Worm (Caenorhabditis elegans) whole organism, young adult: ENCODE data around the gene F20D12.7.

Experiments
- B0019.2 ChIP-seq: fragments of 200-800 bp; sonication (Bioruptor generic); conservative IDR thresholded peaks from 2 replicates; pipeline ENCODE4 v1.3.6; 2022; ENCODE audit warnings: missing genetic modification reagents, missing genetic modification characterization, missing compliant biosample characterization
- C06A6.2 ChIP-seq: fragments of 200-800 bp; sonication (Bioruptor generic); conservative IDR thresholded peaks from 2 replicates; pipeline ENCODE4 v1.3.6; 2022; ENCODE audit warnings: missing genetic modification characterization, missing compliant biosample characterization
- C17E4.6 ChIP-seq: fragments of 200-800 bp; sonication (Bioruptor generic); IDR thresholded peaks from 2 replicates; pipeline ENCODE4 v1.3.6; 2022; ENCODE audit warnings: missing genetic modification reagents, missing genetic modification characterization, missing compliant biosample characterization
- D2030.7 ChIP-seq: fragments of 200-800 bp; sonication (Bioruptor generic); IDR thresholded peaks from 2 replicates; pipeline ENCODE4 v1.3.6; 2022; ENCODE audit warnings: missing genetic modification reagents, missing genetic modification characterization, missing compliant biosample characterization
- T26A5.8 ChIP-seq: sonication (generic microtip); optimal IDR thresholded peaks from 2 replicates; lab custom pipeline; 2016; ENCODE audit warnings: missing genetic modification characterization, missing compliant biosample characterization
- Y95B8A.8 ChIP-seq: fragments of 200-800 bp; sonication (Bioruptor generic); IDR thresholded peaks from 2 replicates; pipeline ENCODE4 v1.3.6; 2022; ENCODE audit warnings: missing genetic modification reagents, missing genetic modification characterization, missing compliant biosample characterization
- aptf-2 ChIP-seq: fragments of 200-800 bp; sonication (Bioruptor generic); conservative IDR thresholded peaks from 2 replicates; pipeline ENCODE4 v1.3.6; 2022; ENCODE audit warnings: missing genetic modification reagents, missing genetic modification characterization, missing compliant biosample characterization
- aptf-3 ChIP-seq: fragments of 200-800 bp; sonication (Bioruptor generic); IDR thresholded peaks from 2 replicates; pipeline ENCODE4 v1.3.6; 2022; ENCODE audit warnings: missing genetic modification characterization, missing compliant biosample characterization
- attf-3 ChIP-seq: fragments of 200-800 bp; sonication (Bioruptor generic); conservative IDR thresholded peaks from 2 replicates; pipeline ENCODE4 v1.3.6; 2022; ENCODE audit warnings: missing genetic modification reagents, missing genetic modification characterization, missing compliant biosample characterization
- ccch-3 ChIP-seq: fragments of 200-800 bp; sonication (Bioruptor generic); optimal IDR thresholded peaks from 2 replicates; lab custom pipeline; 2018; ENCODE audit warnings: mild to moderate bottlenecking, missing genetic modification characterization, missing compliant biosample characterization
- cebp-2 ChIP-seq: fragments of 200-800 bp; sonication (Bioruptor generic); IDR thresholded peaks from 2 replicates; pipeline ENCODE4 v1.3.6; 2022; ENCODE audit warnings: missing genetic modification characterization, missing compliant biosample characterization
- ceh-100 ChIP-seq: fragments of 200-800 bp; sonication (Bioruptor generic); IDR thresholded peaks from 2 replicates; pipeline ENCODE4 v1.3.6; 2022; ENCODE audit warnings: missing genetic modification reagents, missing genetic modification characterization, missing compliant biosample characterization
- ceh-40 ChIP-seq: fragments of 200-800 bp; sonication (Bioruptor generic); IDR thresholded peaks from 2 replicates; pipeline ENCODE4 v1.3.6; 2022; ENCODE audit warnings: missing genetic modification characterization, missing compliant biosample characterization
- ceh-79 ChIP-seq: sonication (generic microtip); optimal IDR thresholded peaks from 2 replicates; lab custom pipeline; 2017; ENCODE audit warnings: mild to moderate bottlenecking, missing genetic modification characterization, missing compliant biosample characterization
- chd-7 ChIP-seq: sonication (generic microtip); optimal IDR thresholded peaks from 2 replicates; lab custom pipeline; 2016; ENCODE audit warnings: mild to moderate bottlenecking, missing genetic modification characterization, moderate library complexity, missing compliant biosample characterization
- dpl-1 ChIP-seq: fragments of 150-350 bp; optimal IDR thresholded peaks from 2 replicates; lab custom pipeline; 2014; ENCODE audit warnings: missing biosample characterization, missing genetic modification reagents, missing genetic modification characterization
- egl-18 ChIP-seq: fragments of 200-800 bp; sonication (Bioruptor generic); IDR thresholded peaks from 2 replicates; pipeline ENCODE4 v1.3.6; 2022; ENCODE audit warnings: missing genetic modification reagents, missing genetic modification characterization, missing compliant biosample characterization
- egl-44 ChIP-seq: fragments of 200-800 bp; sonication (Bioruptor generic); IDR thresholded peaks from 2 replicates; pipeline ENCODE4 v1.3.6; 2022; ENCODE audit warnings: missing genetic modification reagents, missing genetic modification characterization, missing compliant biosample characterization
- egrh-3 ChIP-seq: fragments of 200-800 bp; sonication (Bioruptor generic); IDR thresholded peaks from 2 replicates; pipeline ENCODE4 v1.3.6; 2022; ENCODE audit warnings: missing genetic modification reagents, missing genetic modification characterization, missing compliant biosample characterization
- hlh-26 ChIP-seq: fragments of 200-800 bp; sonication (Bioruptor generic); conservative IDR thresholded peaks from 2 replicates; pipeline ENCODE4 v1.3.6; 2022; ENCODE audit warnings: missing genetic modification reagents, missing genetic modification characterization, missing compliant biosample characterization
- hmg-1.2 ChIP-seq: fragments of 200-800 bp; sonication (Bioruptor generic); IDR thresholded peaks from 2 replicates; pipeline ENCODE4 v1.3.6; 2022; ENCODE audit warnings: missing genetic modification reagents, missing genetic modification characterization, missing compliant biosample characterization
- hrde-1 ChIP-seq: sonication (generic microtip); optimal IDR thresholded peaks from 2 replicates; lab custom pipeline; 2016; ENCODE audit warnings: missing genetic modification characterization, mild to moderate bottlenecking, missing compliant biosample characterization, moderate library complexity, missing genotype, missing genetic modification reagents, borderline replicate concordance
- lag-1 ChIP-seq: fragments of 200-800 bp; sonication (Bioruptor generic); IDR thresholded peaks from 2 replicates; pipeline ENCODE4 v1.3.6; 2022; ENCODE audit warnings: missing genetic modification reagents, missing genetic modification characterization, missing compliant biosample characterization
- lin-26 ChIP-seq: fragments of 200-800 bp; sonication (Bioruptor generic); IDR thresholded peaks from 2 replicates; pipeline ENCODE4 v1.3.6; 2022; ENCODE audit warnings: missing genetic modification reagents, missing genetic modification characterization, missing compliant biosample characterization
- lin-40 ChIP-seq: sonication (generic microtip); optimal IDR thresholded peaks from 2 replicates; lab custom pipeline; 2016; ENCODE audit warnings: missing genetic modification characterization, mild to moderate bottlenecking, missing compliant biosample characterization, missing genotype, missing genetic modification reagents
- lin-54 ChIP-seq: fragments of 200-800 bp; sonication (Bioruptor generic); optimal IDR thresholded peaks from 2 replicates; lab custom pipeline; 2018; ENCODE audit warnings: mild to moderate bottlenecking, missing genetic modification characterization, missing compliant biosample characterization
- lir-1 ChIP-seq: fragments of 200-800 bp; sonication (Bioruptor generic); conservative IDR thresholded peaks from 2 replicates; pipeline ENCODE4 v1.3.6; 2022; ENCODE audit warnings: missing genetic modification reagents, missing genetic modification characterization, missing compliant biosample characterization
- lsl-1 ChIP-seq: fragments of 200-800 bp; sonication (Bioruptor generic); optimal IDR thresholded peaks from 2 replicates; lab custom pipeline; 2018; ENCODE audit warnings: mild to moderate bottlenecking, missing genetic modification characterization, moderate library complexity, missing compliant biosample characterization
- lsy-27 ChIP-seq: sonication (generic microtip); optimal IDR thresholded peaks from 2 replicates; lab custom pipeline; 2017; ENCODE audit warnings: missing genetic modification characterization, mild to moderate bottlenecking, missing compliant biosample characterization, antibody characterized with exemption, missing genotype, borderline replicate concordance; ENCODE audit not compliant: insufficient read depth
- madf-6 ChIP-seq: fragments of 200-800 bp; sonication (Bioruptor generic); IDR thresholded peaks from 2 replicates; pipeline ENCODE4 v1.3.6; 2022; ENCODE audit warnings: missing genetic modification reagents, missing genetic modification characterization, missing compliant biosample characterization
- mel-28 ChIP-seq: sonication (generic microtip); optimal IDR thresholded peaks from 2 replicates; lab custom pipeline; 2016; ENCODE audit warnings: borderline replicate concordance, mild to moderate bottlenecking, missing genetic modification characterization, missing compliant biosample characterization
- nfya-1 ChIP-seq: sonication (generic microtip); optimal IDR thresholded peaks from 2 replicates; lab custom pipeline; 2017; ENCODE audit warnings: antibody characterized with exemption, missing compliant biosample characterization, missing genetic modification characterization, borderline replicate concordance; ENCODE audit not compliant: insufficient read depth
- nhr-120 ChIP-seq: fragments of 200-800 bp; sonication (Bioruptor generic); IDR thresholded peaks from 2 replicates; pipeline ENCODE4 v1.3.6; 2022; ENCODE audit warnings: missing genetic modification characterization, missing compliant biosample characterization
- nhr-179 ChIP-seq: sonication (generic microtip); optimal IDR thresholded peaks from 2 replicates; lab custom pipeline; 2016; ENCODE audit warnings: mild to moderate bottlenecking, missing genetic modification characterization, missing compliant biosample characterization
- nhr-80 ChIP-seq: sonication (generic microtip); optimal IDR thresholded peaks from 2 replicates; lab custom pipeline; 2016; ENCODE audit warnings: missing genetic modification characterization, missing compliant biosample characterization
- pbrm-1 ChIP-seq: fragments of 200-800 bp; sonication (Bioruptor generic); IDR thresholded peaks from 2 replicates; pipeline ENCODE4 v1.3.6; 2022; ENCODE audit warnings: missing genetic modification reagents, missing genetic modification characterization, missing compliant biosample characterization
- rcor-1 ChIP-seq: fragments of 200-800 bp; sonication (Bioruptor generic); IDR thresholded peaks from 2 replicates; pipeline ENCODE4 v1.3.6; 2022; ENCODE audit warnings: missing genetic modification reagents, missing genetic modification characterization, missing compliant biosample characterization
- repo-1 ChIP-seq: sonication (generic microtip); optimal IDR thresholded peaks from 2 replicates; lab custom pipeline; 2017; ENCODE audit warnings: mild to moderate bottlenecking, missing genetic modification characterization, missing compliant biosample characterization
- sdz-38 ChIP-seq: sonication (generic microtip); optimal IDR thresholded peaks from 2 replicates; lab custom pipeline; 2016; ENCODE audit warnings: missing genotype, missing genetic modification characterization, missing compliant biosample characterization
- somi-1 ChIP-seq: fragments of 200-800 bp; sonication (Bioruptor generic); optimal IDR thresholded peaks from 2 replicates; lab custom pipeline; 2018; ENCODE audit warnings: mild to moderate bottlenecking, missing genetic modification characterization, missing compliant biosample characterization
- tlf-1 ChIP-seq: fragments of 200-800 bp; sonication (Bioruptor generic); optimal IDR thresholded peaks from 2 replicates; lab custom pipeline; 2018; ENCODE audit warnings: mild to moderate bottlenecking, missing genetic modification characterization, missing compliant biosample characterization
- unc-130 ChIP-seq: sonication (generic microtip); optimal IDR thresholded peaks from 2 replicates; lab custom pipeline; 2016; ENCODE audit warnings: missing genetic modification reagents, missing genetic modification characterization, missing compliant biosample characterization
- unc-62 ChIP-seq: fragments of 150-350 bp; optimal IDR thresholded peaks from 2 replicates; lab custom pipeline; 2014; ENCODE audit warnings: missing biosample characterization, missing genetic modification reagents, missing genetic modification characterization
- xnd-1 ChIP-seq: sonication (generic microtip); optimal IDR thresholded peaks from 2 replicates; lab custom pipeline; 2016; ENCODE audit warnings: missing genotype, missing genetic modification reagents, missing genetic modification characterization, missing compliant biosample characterization
- zfh-2 ChIP-seq: fragments of 200-800 bp; sonication (Bioruptor generic); conservative IDR thresholded peaks from 2 replicates; pipeline ENCODE4 v1.3.6; 2022; ENCODE audit warnings: missing genetic modification reagents, missing genetic modification characterization, missing compliant biosample characterization
- ztf-18 ChIP-seq: sonication (generic microtip); optimal IDR thresholded peaks from 2 replicates; lab custom pipeline; 2016; ENCODE audit warnings: missing genotype, mild to moderate bottlenecking, missing genetic modification characterization, missing compliant biosample characterization
- ztf-26 ChIP-seq: sonication (generic microtip); optimal IDR thresholded peaks from 2 replicates; lab custom pipeline; 2017; ENCODE audit warnings: missing genetic modification characterization, missing compliant biosample characterization
- ztf-3 ChIP-seq: fragments of 200-800 bp; sonication (Bioruptor generic); optimal IDR thresholded peaks from 2 replicates; lab custom pipeline; 2018; ENCODE audit warnings: mild to moderate bottlenecking, missing genetic modification characterization, missing compliant biosample characterization
- ztf-6 ChIP-seq: fragments of 200-800 bp; sonication (Bioruptor generic); IDR thresholded peaks from 2 replicates; pipeline ENCODE4 v1.3.6; 2022; ENCODE audit warnings: missing genetic modification reagents, missing genetic modification characterization, missing compliant biosample characterization

F20D12.7 gene

ce11 chrIV:7909455-7910141 lies 29.1 kb downstream of the F20D12.7 start (continued):
- TF ChIP-seq nfya-1 (tag; lab: Kevin White, UChicago) (no peak), unc-130 (no peak), ceh-100 (GFP tag; lab: Robert Waterston, UW) (no peak), nhr-179 (no peak), sdz-38 (tag; lab: Kevin White, UChicago) (no peak), unc-62 (GFP tag; lab: Kevin White, UChicago) (no peak), C06A6.2 (GFP tag; lab: Robert Waterston, UW) (no peak), egrh-3 (0 out of 2 replicates have a peak, but pooled peaks have one; percentile 13), xnd-1 (peak; percentile 46), lsl-1 (GFP tag; lab: Kevin White, UChicago) (peak; percentile 82), ztf-26 (no peak), repo-1 (tag; lab: Kevin White, UChicago) (no peak), B0019.2 (no peak), ztf-18 (tag; lab: Kevin White, UChicago) (no peak), hrde-1 (tag; lab: Kevin White, UChicago) (no peak), lsy-27 (tag; lab: Kevin White, UChicago) (no peak), cebp-2 (GFP tag; lab: Robert Waterston, UW) (no peak), hlh-26 (no peak), ztf-6 (GFP tag; lab: Robert Waterston, UW) (no peak), ceh-40 (GFP tag; lab: Robert Waterston, UW) (no peak), egl-18 (GFP tag; lab: Robert Waterston, UW) (no peak), tlf-1 (GFP tag; lab: Kevin White, UChicago) (no peak), Y95B8A.8 (GFP tag; lab: Robert Waterston, UW) (no peak), aptf-3 (no peak), dpl-1 (GFP tag; lab: Kevin White, UChicago) (no peak), hmg-1.2 (GFP tag; lab: Robert Waterston, UW) (peak; percentile 25; the same call in 1 of the 2 replicates), ztf-3 (GFP tag; lab: Kevin White, UChicago) (no peak), somi-1 (GFP tag; lab: Kevin White, UChicago) (no peak), ceh-79 (tag; lab: Kevin White, UChicago) (no peak), lir-1 (GFP tag; lab: Robert Waterston, UW) (0 out of 2 replicates have a peak, but pooled peaks have one; percentile 5), lin-40 (no peak), zfh-2 (peak; percentile 70; the same call in 1 of the 2 replicates), nhr-80 (tag; lab: Kevin White, UChicago) (peak; percentile 6), ccch-3 (GFP tag; lab: Kevin White, UChicago) (no peak), rcor-1 (GFP tag; lab: Robert Waterston, UW) (no peak), nhr-120 (GFP tag; lab: Robert Waterston, UW) (no peak), aptf-2 (GFP tag; lab: Robert Waterston, UW) (no peak), lag-1 (no peak), T26A5.8 (tag; lab: Kevin White, UChicago) (no peak), egl-44 (GFP tag; lab: Robert Waterston, UW) (no peak), attf-3 (GFP tag; lab: Robert Waterston, UW) (no peak), madf-6 (GFP tag; lab: Robert Waterston, UW) (peak; percentile 75), chd-7 (tag; lab: Kevin White, UChicago) (no peak), C17E4.6 (GFP tag; lab: Robert Waterston, UW) (no peak), lin-26 (GFP tag; lab: Robert Waterston, UW) (no peak), mel-28 (tag; lab: Kevin White, UChicago) (no peak), lin-54 (peak; percentile 2), pbrm-1 (no peak), D2030.7 (no peak)
